Fruit fly (Drosophila melanogaster) whole organism, embryonic: ENCODE data around the gene CG32271.
A peak's percentile ranks its signal among the peaks of the same experiment; 100 is the strongest.

ENCODE experiments used
- B-H1 ChIP-seq: fragments of 200-800 bp; sonication (Bioruptor generic); IDR thresholded peaks from 3 replicates; pipeline ENCODE4 v1.3.6; 2022; ENCODE audit warnings: missing biosample characterization, missing genetic modification characterization
- Bgb ChIP-seq: fragments of 200-800 bp; sonication (Bioruptor generic); IDR thresholded peaks from 2 replicates; pipeline ENCODE4 v1.3.6; 2022; ENCODE audit warnings: missing biosample characterization, missing genetic modification characterization; ENCODE audit not compliant: partially characterized antibody
- CG10366 ChIP-seq: fragments of 200-800 bp; sonication (Bioruptor generic); IDR thresholded peaks from 2 replicates; pipeline ENCODE4 v1.3.6; 2022; ENCODE audit warnings: missing biosample characterization, missing genetic modification characterization
- CG10431 ChIP-seq: fragments of 200-800 bp; sonication (Bioruptor generic); optimal IDR thresholded peaks from 3 replicates; lab custom pipeline; 2018; ENCODE audit warnings: missing biosample characterization, mild to moderate bottlenecking, missing genetic modification characterization
- CG10462 ChIP-seq: fragments of 200-800 bp; sonication (Bioruptor generic); optimal IDR thresholded peaks from 2 replicates; lab custom pipeline; 2016; ENCODE audit warnings: missing biosample characterization, missing genetic modification characterization
- CG11247 ChIP-seq: fragments of 200-800 bp; sonication (Bioruptor generic); IDR thresholded peaks from 2 replicates; pipeline ENCODE4 v1.3.6; 2022; ENCODE audit warnings: missing biosample characterization, missing genetic modification characterization
- CG11696 ChIP-seq: fragments of 200-800 bp; sonication (Bioruptor generic); IDR thresholded peaks from 2 replicates; pipeline ENCODE4 v1.3.6; 2022; ENCODE audit warnings: missing biosample characterization, missing genetic modification characterization
- CG12155 ChIP-seq: fragments of 200-800 bp; sonication (Bioruptor generic); optimal IDR thresholded peaks from 3 replicates; lab custom pipeline; 2016; ENCODE audit warnings: missing biosample characterization, missing genetic modification characterization
- CG12236 ChIP-seq: fragments of 200-800 bp; sonication (Bioruptor generic); optimal IDR thresholded peaks from 2 replicates; lab custom pipeline; 2016; ENCODE audit warnings: missing biosample characterization, missing genetic modification characterization
- CG12769 ChIP-seq: fragments of 200-800 bp; sonication (Bioruptor generic); optimal IDR thresholded peaks from 2 replicates; lab custom pipeline; 2019; ENCODE audit warnings: missing biosample characterization, mild to moderate bottlenecking, missing genetic modification characterization, moderate library complexity
- CG13624 ChIP-seq: fragments of 200-800 bp; sonication (Bioruptor generic); optimal IDR thresholded peaks from 2 replicates; lab custom pipeline; 2016; ENCODE audit warnings: missing biosample characterization, missing genetic modification characterization
- CG13775 ChIP-seq: fragments of 200-800 bp; sonication (Bioruptor generic); optimal IDR thresholded peaks from 3 replicates; lab custom pipeline; 2017; ENCODE audit warnings: missing biosample characterization, mild to moderate bottlenecking, missing genetic modification characterization
- CG14965 ChIP-seq: fragments of 200-800 bp; sonication (Bioruptor generic); optimal IDR thresholded peaks from 2 replicates; lab custom pipeline; 2016; ENCODE audit warnings: missing biosample characterization, missing genetic modification characterization, borderline replicate concordance
- CG15269 ChIP-seq: fragments of 200-800 bp; sonication (Bioruptor generic); optimal IDR thresholded peaks from 2 replicates; lab custom pipeline; 2018; ENCODE audit warnings: missing biosample characterization, mild to moderate bottlenecking, missing genetic modification characterization, moderate library complexity
- CG17912 ChIP-seq: fragments of 200-800 bp; sonication (Bioruptor generic); optimal IDR thresholded peaks from 2 replicates; lab custom pipeline; 2018; ENCODE audit warnings: missing biosample characterization, mild to moderate bottlenecking, missing genetic modification characterization
- CG1792 ChIP-seq: fragments of 200-800 bp; sonication (Bioruptor generic); optimal IDR thresholded peaks from 2 replicates; lab custom pipeline; 2016; ENCODE audit warnings: missing biosample characterization, missing genetic modification characterization
- CG18476 ChIP-seq: fragments of 200-800 bp; sonication (Bioruptor generic); optimal IDR thresholded peaks from 2 replicates; lab custom pipeline; 2016; ENCODE audit warnings: missing biosample characterization, mild to moderate bottlenecking, missing genetic modification characterization
- CG18619 ChIP-seq: fragments of 200-800 bp; sonication (Bioruptor generic); optimal IDR thresholded peaks from 3 replicates; lab custom pipeline; 2017; ENCODE audit warnings: missing biosample characterization, mild to moderate bottlenecking, missing genetic modification characterization
- CG2116 ChIP-seq: fragments of 200-800 bp; sonication (Bioruptor generic); optimal IDR thresholded peaks from 3 replicates; lab custom pipeline; 2018; ENCODE audit warnings: missing biosample characterization, mild to moderate bottlenecking, missing genetic modification characterization
- CG3163 ChIP-seq: fragments of 200-800 bp; sonication (Bioruptor generic); optimal IDR thresholded peaks from 3 replicates; lab custom pipeline; 2016; ENCODE audit warnings: missing biosample characterization, missing genetic modification characterization
- CG33557 ChIP-seq: fragments of 200-800 bp; sonication (Bioruptor generic); optimal IDR thresholded peaks from 2 replicates; lab custom pipeline; 2019; ENCODE audit warnings: missing biosample characterization, mild to moderate bottlenecking, missing genetic modification characterization, moderate library complexity
- CG3726 ChIP-seq: fragments of 200-800 bp; sonication (Bioruptor generic); IDR thresholded peaks from 3 replicates; pipeline ENCODE4, ENCODE4 v1.3.6; 2022; ENCODE audit warnings: missing biosample characterization, missing genetic modification characterization
- CG5180 ChIP-seq: fragments of 200-800 bp; sonication (Bioruptor generic); optimal IDR thresholded peaks from 3 replicates; lab custom pipeline; 2017; ENCODE audit warnings: missing biosample characterization, missing genetic modification characterization, mild to moderate bottlenecking, moderate library complexity, missing genetic modification reagents
- CG6683 ChIP-seq: fragments of 200-800 bp; sonication (Bioruptor generic); optimal IDR thresholded peaks from 2 replicates; lab custom pipeline; 2017; ENCODE audit warnings: missing biosample characterization, mild to moderate bottlenecking, missing genetic modification characterization, missing genetic modification reagents
- CG6813 ChIP-seq: fragments of 200-800 bp; sonication (Bioruptor generic); optimal IDR thresholded peaks from 2 replicates; lab custom pipeline; 2017; ENCODE audit warnings: missing biosample characterization, missing genetic modification characterization, mild to moderate bottlenecking, moderate library complexity, missing genetic modification reagents
- Gug ChIP-seq: fragments of 200-800 bp; sonication (Bioruptor generic); IDR thresholded peaks from 4 replicates; pipeline ENCODE4 v1.3.6; 2022; ENCODE audit warnings: missing biosample characterization, missing genetic modification characterization
- Hr51 ChIP-seq, 2 experiments: fragments of 200-800 bp; sonication (Bioruptor generic); optimal IDR thresholded peaks; 2 replicates in 1 of 2; 3 replicates in 1 of 2; lab custom pipeline; 2016 to 2018; ENCODE audit warnings: missing biosample characterization in 2 of 2, missing genetic modification characterization in 2 of 2, mild to moderate bottlenecking in 1 of 2, moderate library complexity in 1 of 2
- Kr ChIP-seq: fragments of 200-800 bp; sonication (Bioruptor generic); optimal IDR thresholded peaks from 2 replicates; lab custom pipeline; 2017; ENCODE audit warnings: missing biosample characterization, mild to moderate bottlenecking, missing genetic modification characterization
- Lhr ChIP-seq: fragments of 200-800 bp; sonication (Bioruptor generic); optimal IDR thresholded peaks from 3 replicates; lab custom pipeline; 2017; ENCODE audit warnings: mild to moderate bottlenecking, missing biosample characterization, missing genetic modification reagents, missing genetic modification characterization
- Lpt ChIP-seq: fragments of >200 bp; optimal IDR thresholded peaks from 2 replicates; lab custom pipeline; 2018; ENCODE audit warnings: missing biosample characterization, missing genetic modification characterization
- MESR4 ChIP-seq: fragments of 200-800 bp; sonication (Bioruptor generic); optimal IDR thresholded peaks from 2 replicates; lab custom pipeline; 2018; ENCODE audit warnings: missing biosample characterization, mild to moderate bottlenecking, missing genetic modification characterization, moderate library complexity
- NFAT ChIP-seq: fragments of 200-800 bp; sonication (Bioruptor generic); IDR thresholded peaks from 2 replicates; pipeline ENCODE4 v1.3.6; 2022; ENCODE audit warnings: missing biosample characterization, missing genetic modification characterization
- NK7.1 ChIP-seq: fragments of 200-800 bp; sonication (Bioruptor generic); optimal IDR thresholded peaks from 3 replicates; lab custom pipeline; 2016; ENCODE audit warnings: missing biosample characterization, missing genetic modification characterization
- NfI ChIP-seq: fragments of 200-800 bp; sonication (Bioruptor generic); optimal IDR thresholded peaks from 3 replicates; lab custom pipeline; 2018; ENCODE audit warnings: missing biosample characterization, mild to moderate bottlenecking, missing genetic modification characterization, moderate library complexity
- Oaz ChIP-seq: fragments of 200-800 bp; sonication (Bioruptor generic); IDR thresholded peaks from 2 replicates; pipeline ENCODE4 v1.3.6; 2022; ENCODE audit warnings: missing biosample characterization, missing genetic modification characterization
- az2 ChIP-seq: fragments of 200-800 bp; sonication (Bioruptor generic); optimal IDR thresholded peaks from 3 replicates; lab custom pipeline; 2016; ENCODE audit warnings: missing biosample characterization, missing genetic modification characterization
- ci ChIP-seq: fragments of 200-800 bp; sonication (Bioruptor generic); IDR thresholded peaks from 3 replicates; pipeline ENCODE4 v1.3.6; 2022; ENCODE audit warnings: missing biosample characterization, missing genetic modification characterization
- dm ChIP-seq: fragments of 200-800 bp; sonication (Bioruptor generic); optimal IDR thresholded peaks from 3 replicates; lab custom pipeline; 2016; ENCODE audit warnings: missing biosample characterization, missing genetic modification characterization
- gt ChIP-seq: fragments of 200-800 bp; sonication (Bioruptor generic); IDR thresholded peaks from 2 replicates; pipeline ENCODE4 v1.3.6; 2022; ENCODE audit warnings: missing biosample characterization, missing genetic modification characterization
- kah ChIP-seq: fragments of 200-800 bp; sonication (Bioruptor generic); optimal IDR thresholded peaks from 2 replicates; lab custom pipeline; 2018; ENCODE audit warnings: missing biosample characterization, mild to moderate bottlenecking, missing genetic modification characterization
- knrl ChIP-seq: fragments of 200-800 bp; sonication (Bioruptor generic); IDR thresholded peaks from 3 replicates; pipeline ENCODE4 v1.3.6; 2022; ENCODE audit warnings: missing biosample characterization, missing genetic modification characterization; ENCODE audit not compliant: partially characterized antibody
- mld ChIP-seq: fragments of 200-800 bp; sonication (Bioruptor generic); IDR thresholded peaks from 3 replicates; pipeline ENCODE4 v1.3.6; 2022; ENCODE audit warnings: missing biosample characterization, missing genetic modification characterization; ENCODE audit not compliant: partially characterized antibody
- nerfin-2 ChIP-seq: fragments of 200-800 bp; sonication (Bioruptor generic); IDR thresholded peaks from 2 replicates; pipeline ENCODE4 v1.3.6; 2022; ENCODE audit warnings: missing biosample characterization, missing genetic modification characterization; ENCODE audit not compliant: partially characterized antibody
- nom ChIP-seq: fragments of 200-800 bp; sonication (Bioruptor generic); optimal IDR thresholded peaks from 2 replicates; lab custom pipeline; 2017; ENCODE audit warnings: missing biosample characterization, missing genetic modification characterization, mild to moderate bottlenecking, moderate library complexity, missing genetic modification reagents
- oc ChIP-seq: fragments of 200-800 bp; sonication (Bioruptor generic); optimal IDR thresholded peaks from 2 replicates; lab custom pipeline; 2018; ENCODE audit warnings: missing biosample characterization, mild to moderate bottlenecking, missing genetic modification characterization, moderate library complexity
- phol ChIP-seq: fragments of 200-800 bp; sonication (Bioruptor generic); optimal IDR thresholded peaks from 3 replicates; lab custom pipeline; 2018; ENCODE audit warnings: missing biosample characterization, mild to moderate bottlenecking, missing genetic modification characterization, moderate library complexity
- slp2 ChIP-seq: fragments of 200-800 bp; sonication (Bioruptor generic); optimal IDR thresholded peaks from 2 replicates; lab custom pipeline; 2016; ENCODE audit warnings: missing biosample characterization, missing genetic modification characterization
- sob ChIP-seq: fragments of 200-800 bp; sonication (Bioruptor generic); IDR thresholded peaks from 2 replicates; pipeline ENCODE4 v1.3.6; 2022; ENCODE audit warnings: missing biosample characterization, missing genetic modification characterization
- ssp ChIP-seq: fragments of 200-800 bp; sonication (Bioruptor generic); IDR thresholded peaks from 2 replicates; pipeline ENCODE4 v1.3.6; 2022; ENCODE audit warnings: missing biosample characterization, missing genetic modification characterization
- tna ChIP-seq: fragments of 200-800 bp; sonication (Bioruptor generic); IDR thresholded peaks from 2 replicates; pipeline ENCODE4 v1.3.6; 2022; ENCODE audit warnings: missing biosample characterization, missing genetic modification characterization; ENCODE audit not compliant: partially characterized antibody

The CG32271 gene

dm6 chr3L:3197464-3197863 lies 5.5 kb downstream of the CG32271 start, which contains the start of gene CG14966 (continued):
- 0 out of 2 replicates have a peak, but pooled peaks have one; percentile 38 for TF ChIP-seq sob
- TF ChIP-seq CG15269, result peak; percentile 12
- no peak for TF ChIP-seq CG10366 (GFP tag; lab: Robert Waterston, UW)
- no peak for TF ChIP-seq CG6683
- TF ChIP-seq knrl (GFP tag; lab: Robert Waterston, UW), result peak; percentile 88
- TF ChIP-seq CG13775, result no peak
- TF ChIP-seq ssp (GFP tag; lab: Robert Waterston, UW), result no peak
- peak; percentile 62 for TF ChIP-seq MESR4 (GFP tag; lab: Kevin White, UChicago)
- TF ChIP-seq CG13624 (GFP tag; lab: Kevin White, UChicago), result peak; percentile 54
- TF ChIP-seq CG12769 (tag; lab: Kevin White, UChicago), result peak; percentile 44
- TF ChIP-seq tna (GFP tag; lab: Robert Waterston, UW), result peak; percentile 51; the same call in 1 of the 2 replicates
- peak; percentile 66; the same call in 1 of the 2 replicates for TF ChIP-seq nerfin-2
- no peak for TF ChIP-seq Lhr
- TF ChIP-seq CG6813, result no peak
- TF ChIP-seq phol (tag; lab: Kevin White, UChicago), result peak; percentile 35
- TF ChIP-seq CG12155, result peak; percentile 32
- TF ChIP-seq CG11247 (GFP tag; lab: Robert Waterston, UW), result no peak
- peak; percentile 17 for TF ChIP-seq az2
- no peak for TF ChIP-seq CG3726 (GFP tag; lab: Robert Waterston, UW)
- no peak for TF ChIP-seq CG33557 (GFP tag; lab: Kevin White, UChicago)
- TF ChIP-seq kah, result peak; percentile 15
- TF ChIP-seq CG10431 (GFP tag; lab: Kevin White, UChicago), result peak; percentile 89
- TF ChIP-seq Gug (GFP tag; lab: Robert Waterston, UW), result peak; percentile 5; the same call in 1 of the 4 replicates
- TF ChIP-seq NFAT (GFP tag; lab: Robert Waterston, UW), result no peak; the same call in 1 of the 2 replicates
- TF ChIP-seq CG12236, result no peak
- no peak for TF ChIP-seq CG1792
- no peak for TF ChIP-seq slp2 (GFP tag; lab: Kevin White, UChicago)
- no peak for TF ChIP-seq CG5180
- no peak for TF ChIP-seq B-H1 (GFP tag; lab: Robert Waterston, UW)
- no peak for TF ChIP-seq dm (GFP tag; lab: Kevin White, UChicago)
- peak; percentile 78; the same call in 2 of the 3 replicates for TF ChIP-seq mld (GFP tag; lab: Robert Waterston, UW)
- no peak for TF ChIP-seq CG17912 (GFP tag; lab: Kevin White, UChicago)
- TF ChIP-seq CG14965, result no peak
- no peak for TF ChIP-seq CG3163 (GFP tag; lab: Kevin White, UChicago)
- peak; percentile 33 for TF ChIP-seq nom (GFP tag; lab: Kevin White, UChicago)
- peak; percentile 43 for TF ChIP-seq CG2116 (GFP tag; lab: Kevin White, UChicago)
- no peak for TF ChIP-seq CG18476
- TF ChIP-seq Lpt (GFP tag; lab: Kevin White, UChicago), result no peak
- TF ChIP-seq gt (GFP tag; lab: Robert Waterston, UW), result no peak
- TF ChIP-seq NfI (GFP tag; lab: Kevin White, UChicago), result no peak
- TF ChIP-seq Hr51 (GFP tag; optimal IDR thresholded peaks at IDR 0.05; lab: Kevin White, UChicago), result no peak
- TF ChIP-seq CG11696, result no peak
- peak; percentile 96 for TF ChIP-seq Bgb (GFP tag; lab: Robert Waterston, UW)
- no peak for TF ChIP-seq Oaz (GFP tag; lab: Robert Waterston, UW)
- peak; percentile 50; the same call in 1 of the 3 replicates for TF ChIP-seq ci (GFP tag; lab: Robert Waterston, UW)
- no peak for TF ChIP-seq CG18619
- TF ChIP-seq oc (tag; lab: Kevin White, UChicago), result no peak
- no peak for TF ChIP-seq CG10462 (GFP tag; lab: Kevin White, UChicago)
- TF ChIP-seq Kr (GFP tag; lab: Kevin White, UChicago), result no peak
- TF ChIP-seq NK7.1, result no peak
